Worm (Caenorhabditis elegans) whole organism, young adult: ENCODE results near the gene F20C5.7.

ENCODE experiments used
- ama-1 ChIP-seq, 3 experiments: fragments of 150-350 bp in 1 of 3; sonication (generic microtip) in 2 of 3; optimal IDR thresholded peaks; 2 replicates each; lab custom pipeline; 2014 to 2018; ENCODE audit warnings: missing biosample characterization in 2 of 3, missing genetic modification characterization in 2 of 3, missing genetic modification reagents in 2 of 3
- him-1 ChIP-seq: sonication (generic microtip); optimal IDR thresholded peaks from 2 replicates; lab custom pipeline; 2016; ENCODE audit warnings: missing genotype, missing genetic modification reagents, missing genetic modification characterization, missing compliant biosample characterization
- hsf-1 ChIP-seq: fragments of 200-800 bp; sonication (Bioruptor generic); IDR thresholded peaks from 2 replicates; pipeline ENCODE4 v1.3.6; 2022; ENCODE audit warnings: missing genetic modification reagents, missing genetic modification characterization, missing compliant biosample characterization
- nhr-90 ChIP-seq: sonication (generic microtip); optimal IDR thresholded peaks from 2 replicates; lab custom pipeline; 2016; ENCODE audit warnings: missing genotype, mild to moderate bottlenecking, missing genetic modification characterization, missing compliant biosample characterization
- pbrm-1 ChIP-seq: fragments of 200-800 bp; sonication (Bioruptor generic); IDR thresholded peaks from 2 replicates; pipeline ENCODE4 v1.3.6; 2022; ENCODE audit warnings: missing genetic modification reagents, missing genetic modification characterization, missing compliant biosample characterization
- snpc-4 ChIP-seq, 5 experiments: fragments of 150-350 bp in 1 of 5; sonication (generic microtip) in 4 of 5; optimal IDR thresholded peaks; 2 replicates each; lab custom pipeline; 2014 to 2018; ENCODE audit warnings: missing genetic modification characterization in 5 of 5, missing biosample characterization in 3 of 5, antibody characterized with exemption in 2 of 5, mild to moderate bottlenecking in 2 of 5, missing compliant biosample characterization in 2 of 5, missing genotype in 2 of 5, moderate library complexity in 2 of 5, missing genetic modification reagents in 1 of 5

- TF ChIP-seq ama-1 (optimal IDR thresholded peaks at IDR 0.05; lab: Kevin White, UChicago) (no peak), ama-1 (GFP tag; optimal IDR thresholded peaks at IDR 0.05; lab: Kevin White, UChicago) (no peak), nhr-90 (tag; lab: Kevin White, UChicago) (no peak), him-1 (tag; lab: Kevin White, UChicago) (no peak), hsf-1 (GFP tag; lab: Robert Waterston, UW) (no peak), pbrm-1 (GFP tag; lab: Robert Waterston, UW) (no peak), snpc-4 (GFP tag; optimal IDR thresholded peaks at IDR 0.05; lab: Kevin White, UChicago) (no peak), snpc-4 (tag; optimal IDR thresholded peaks at IDR 0.05; lab: Kevin White, UChicago) (no peak)
These were observed 22.7 kb downstream of the F20C5.7 start for ce11 chrIV:8722801-8723200.
